Worm (Caenorhabditis elegans) whole organism, L4/young adult: ENCODE data around the gene F02C9.2.

Experiments
- W03F9.2 ChIP-seq: fragments of 150-350 bp; optimal IDR thresholded peaks from 2 replicates; lab custom pipeline; 2014; ENCODE audit warnings: missing biosample characterization, missing genetic modification characterization
- dao-5 ChIP-seq: sonication (generic microtip); optimal IDR thresholded peaks from 2 replicates; lab custom pipeline; 2016; ENCODE audit warnings: missing genotype, missing genetic modification characterization, moderate library complexity, missing compliant biosample characterization
- him-1 ChIP-seq: sonication (generic microtip); optimal IDR thresholded peaks from 2 replicates; lab custom pipeline; 2016; ENCODE audit warnings: missing genotype, missing genetic modification reagents, missing genetic modification characterization, missing compliant biosample characterization

- TF ChIP-seq him-1, result no peak
- TF ChIP-seq dao-5 (tag; lab: Kevin White, UChicago), result no peak
- no peak for TF ChIP-seq W03F9.2 (tag; lab: Kevin White, UChicago)
These were observed 11.1 kb upstream of the F02C9.2 start for ce11 chrV:3122403-3122802.
